Worm (Caenorhabditis elegans): ENCODE results near the gene dmsr-16.

DNA sequence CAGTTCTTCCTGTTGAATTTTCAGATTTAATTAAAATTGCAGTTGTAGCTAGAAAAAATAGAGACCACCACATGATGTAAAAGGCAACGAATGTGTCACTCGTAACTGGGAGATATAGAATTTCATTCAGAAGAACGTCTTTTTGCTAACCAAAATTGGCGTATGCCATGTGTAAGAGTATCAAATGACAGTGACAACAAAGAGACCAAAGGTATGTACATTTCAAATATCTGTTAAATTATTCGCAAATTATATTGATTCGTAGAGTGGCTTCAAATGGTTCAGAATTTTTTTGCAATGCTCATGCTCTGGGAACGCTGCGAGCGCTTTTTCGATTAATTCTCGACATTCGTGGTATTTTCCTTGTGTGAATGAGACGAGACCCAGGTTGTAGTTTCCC lies 46.5 kb downstream of the dmsr-16 start, which contains the start of gene T25F10.4:
- TF ChIP-seq ceh-91 (GFP tag; IDR thresholded peaks at IDR 0.05) (no peak), nfyb-1 (GFP tag; IDR thresholded peaks at IDR 0.05) (no peak)

Data from whole organism, young adult.